Fruit fly (Drosophila melanogaster) whole organism, embryonic: ENCODE data around the gene Gr64f.

ENCODE experiments used
- Antp ChIP-seq: fragments of 200-800 bp; sonication (Bioruptor generic); optimal IDR thresholded peaks from 3 replicates; lab custom pipeline; 2016; ENCODE audit warnings: missing biosample characterization, missing genetic modification characterization
- Awh ChIP-seq: fragments of 200-800 bp; sonication (Bioruptor generic); IDR thresholded peaks from 2 replicates; pipeline ENCODE4, ENCODE4 v1.3.6; 2022; ENCODE audit warnings: missing biosample characterization, missing genetic modification characterization
- B-H1 ChIP-seq: fragments of 200-800 bp; sonication (Bioruptor generic); IDR thresholded peaks from 3 replicates; pipeline ENCODE4 v1.3.6; 2022; ENCODE audit warnings: missing biosample characterization, missing genetic modification characterization
- CG11093 ChIP-seq: fragments of 200-800 bp; sonication (Bioruptor generic); IDR thresholded peaks from 3 replicates; pipeline ENCODE4 v1.3.6; 2022; ENCODE audit warnings: missing biosample characterization, missing genetic modification characterization
- CG11695 ChIP-seq: fragments of 200-800 bp; sonication (Bioruptor generic); IDR thresholded peaks from 3 replicates; pipeline ENCODE4 v1.3.6; 2022; ENCODE audit warnings: missing biosample characterization, missing genetic modification characterization
- CG12155 ChIP-seq: fragments of 200-800 bp; sonication (Bioruptor generic); optimal IDR thresholded peaks from 3 replicates; lab custom pipeline; 2016; ENCODE audit warnings: missing biosample characterization, missing genetic modification characterization
- CG12236 ChIP-seq: fragments of 200-800 bp; sonication (Bioruptor generic); optimal IDR thresholded peaks from 2 replicates; lab custom pipeline; 2016; ENCODE audit warnings: missing biosample characterization, missing genetic modification characterization
- CG17385 ChIP-seq: fragments of 200-800 bp; sonication (Bioruptor generic); optimal IDR thresholded peaks from 3 replicates; lab custom pipeline; 2018; ENCODE audit warnings: missing biosample characterization, mild to moderate bottlenecking, missing genetic modification characterization
- CG18262 ChIP-seq: fragments of 200-800 bp; optimal IDR thresholded peaks from 3 replicates; lab custom pipeline; 2019; ENCODE audit warnings: missing biosample characterization, mild to moderate bottlenecking, missing genetic modification characterization, moderate library complexity
- CG18599 ChIP-seq: fragments of 200-800 bp; sonication (Bioruptor generic); optimal IDR thresholded peaks from 3 replicates; lab custom pipeline; 2017; ENCODE audit warnings: missing biosample characterization, missing genetic modification characterization, mild to moderate bottlenecking, moderate library complexity, missing genetic modification reagents
- CG4424 ChIP-seq: fragments of 200-800 bp; sonication (Bioruptor generic); optimal IDR thresholded peaks from 3 replicates; lab custom pipeline; 2016; ENCODE audit warnings: missing biosample characterization, missing genetic modification characterization
- CG4730 ChIP-seq: fragments of 200-800 bp; sonication (Bioruptor generic); IDR thresholded peaks from 2 replicates; pipeline ENCODE4 v1.3.6; 2022; ENCODE audit warnings: missing biosample characterization, missing genetic modification characterization
- CG6791 ChIP-seq: fragments of 200-800 bp; sonication (Bioruptor generic); IDR thresholded peaks from 3 replicates; pipeline ENCODE4 v1.3.6; 2022; ENCODE audit warnings: missing biosample characterization, missing genetic modification characterization; ENCODE audit not compliant: partially characterized antibody
- CG6854 ChIP-seq: fragments of 200-800 bp; sonication (Bioruptor generic); optimal IDR thresholded peaks from 3 replicates; lab custom pipeline; 2017; ENCODE audit warnings: missing biosample characterization, mild to moderate bottlenecking, missing genetic modification characterization
- CG9727 ChIP-seq: fragments of 200-800 bp; sonication (Bioruptor generic); optimal IDR thresholded peaks from 3 replicates; lab custom pipeline; 2017; ENCODE audit warnings: missing biosample characterization, mild to moderate bottlenecking, missing genetic modification characterization
- CG9797 ChIP-seq: fragments of 200-800 bp; sonication (Bioruptor generic); optimal IDR thresholded peaks from 3 replicates; lab custom pipeline; 2018; ENCODE audit warnings: missing biosample characterization, mild to moderate bottlenecking, missing genetic modification characterization
- CG9817 ChIP-seq: fragments of 200-800 bp; sonication (Bioruptor generic); optimal IDR thresholded peaks from 2 replicates; lab custom pipeline; 2018; ENCODE audit warnings: missing biosample characterization, mild to moderate bottlenecking, missing genetic modification characterization, moderate library complexity
- CTCF ChIP-seq: fragments of 200-800 bp; sonication (Bioruptor generic); optimal IDR thresholded peaks from 2 replicates; lab custom pipeline; 2017; ENCODE audit warnings: missing biosample characterization, mild to moderate bottlenecking, missing genetic modification characterization, moderate library complexity
- D19B ChIP-seq: fragments of 200-800 bp; sonication (Bioruptor generic); optimal IDR thresholded peaks from 2 replicates; lab custom pipeline; 2017; ENCODE audit warnings: missing biosample characterization, mild to moderate bottlenecking, missing genetic modification characterization
- Doc3 ChIP-seq: fragments of 200-800 bp; sonication (Bioruptor generic); IDR thresholded peaks from 3 replicates; pipeline ENCODE4 v1.3.6; 2022; ENCODE audit warnings: missing biosample characterization, missing genetic modification characterization; ENCODE audit not compliant: partially characterized antibody
- Eip74EF ChIP-seq, 2 experiments: fragments of 200-800 bp in 1 of 2; fragments of >200 bp in 1 of 2; sonication (Bioruptor generic) in 1 of 2; optimal IDR thresholded peaks; 2 replicates each; lab custom pipeline; 2017 to 2019; ENCODE audit warnings: missing biosample characterization in 2 of 2, missing genetic modification characterization in 2 of 2, mild to moderate bottlenecking in 1 of 2, moderate library complexity in 1 of 2
- H2.0 ChIP-seq: fragments of 200-800 bp; sonication (Bioruptor generic); IDR thresholded peaks from 2 replicates; pipeline ENCODE4 v1.3.6; 2022; ENCODE audit warnings: missing biosample characterization, missing genetic modification characterization
- Hey ChIP-seq: fragments of 200-800 bp; sonication (Bioruptor generic); optimal IDR thresholded peaks from 3 replicates; lab custom pipeline; 2018; ENCODE audit warnings: missing biosample characterization, mild to moderate bottlenecking, missing genetic modification characterization
- Lim3 ChIP-seq: fragments of 200-800 bp; sonication (Bioruptor generic); IDR thresholded peaks from 2 replicates; pipeline ENCODE4 v1.3.6; 2022; ENCODE audit warnings: missing biosample characterization, missing genetic modification characterization
- MESR4 ChIP-seq: fragments of 200-800 bp; sonication (Bioruptor generic); optimal IDR thresholded peaks from 2 replicates; lab custom pipeline; 2018; ENCODE audit warnings: missing biosample characterization, mild to moderate bottlenecking, missing genetic modification characterization, moderate library complexity
- MTF-1 ChIP-seq: fragments of 200-800 bp; sonication (Bioruptor generic); optimal IDR thresholded peaks from 2 replicates; lab custom pipeline; 2018; ENCODE audit warnings: missing biosample characterization, mild to moderate bottlenecking, missing genetic modification characterization, borderline replicate concordance
- Oaz ChIP-seq: fragments of 200-800 bp; sonication (Bioruptor generic); IDR thresholded peaks from 2 replicates; pipeline ENCODE4 v1.3.6; 2022; ENCODE audit warnings: missing biosample characterization, missing genetic modification characterization
- Oli ChIP-seq: fragments of 200-800 bp; sonication (Bioruptor generic); optimal IDR thresholded peaks from 2 replicates; lab custom pipeline; 2018; ENCODE audit warnings: missing biosample characterization, mild to moderate bottlenecking, missing genetic modification characterization, moderate library complexity
- Six4 ChIP-seq: fragments of 200-800 bp; sonication (Bioruptor generic); optimal IDR thresholded peaks from 2 replicates; lab custom pipeline; 2016; ENCODE audit warnings: missing biosample characterization, missing genetic modification characterization
- Ssrp ChIP-seq: fragments of 200-800 bp; sonication (Bioruptor generic); optimal IDR thresholded peaks from 2 replicates; lab custom pipeline; 2018; ENCODE audit warnings: missing biosample characterization, mild to moderate bottlenecking, missing genetic modification characterization, moderate library complexity
- cg ChIP-seq: fragments of 200-800 bp; sonication (Bioruptor generic); optimal IDR thresholded peaks from 3 replicates; lab custom pipeline; 2019; ENCODE audit warnings: missing biosample characterization, mild to moderate bottlenecking, missing genetic modification characterization, moderate library complexity
- crol ChIP-seq: fragments of 200-800 bp; sonication (Bioruptor generic); IDR thresholded peaks from 2 replicates; pipeline ENCODE4 v1.3.6; 2022; ENCODE audit warnings: missing biosample characterization, missing genetic modification characterization
- crp ChIP-seq, 2 experiments: fragments of 200-800 bp; sonication (Bioruptor generic); optimal IDR thresholded peaks; 2 replicates in 1 of 2; 3 replicates in 1 of 2; lab custom pipeline; 2017; ENCODE audit warnings: missing biosample characterization in 2 of 2, missing genetic modification characterization in 2 of 2, mild to moderate bottlenecking in 1 of 2, moderate library complexity in 1 of 2
- danr ChIP-seq: fragments of 200-800 bp; sonication (Bioruptor generic); IDR thresholded peaks from 2 replicates; pipeline ENCODE4 v1.3.6; 2022; ENCODE audit warnings: missing biosample characterization, missing genetic modification characterization
- dysf ChIP-seq: fragments of 200-800 bp; sonication (Bioruptor generic); IDR thresholded peaks from 3 replicates; pipeline ENCODE4 v1.3.6; 2022; ENCODE audit warnings: missing biosample characterization, missing genetic modification characterization
- eve ChIP-seq, 2 experiments: fragments of >200 bp; optimal IDR thresholded peaks; 2 replicates each; lab custom pipeline; 2017; ENCODE audit warnings: missing biosample characterization in 2 of 2, missing genetic modification characterization in 2 of 2
- fd102C ChIP-seq: fragments of 200-800 bp; sonication (Bioruptor generic); optimal IDR thresholded peaks from 2 replicates; lab custom pipeline; 2018; ENCODE audit warnings: missing biosample characterization, mild to moderate bottlenecking, missing genetic modification characterization, moderate library complexity
- fd64A ChIP-seq: fragments of 200-800 bp; sonication (Bioruptor generic); optimal IDR thresholded peaks from 3 replicates; lab custom pipeline; 2018; ENCODE audit warnings: missing biosample characterization, mild to moderate bottlenecking, missing genetic modification characterization
- fu2 ChIP-seq: fragments of 200-800 bp; sonication (Bioruptor generic); optimal IDR thresholded peaks from 2 replicates; lab custom pipeline; 2016; ENCODE audit warnings: missing biosample characterization, missing genetic modification characterization
- grn ChIP-seq: fragments of 200-800 bp; sonication (Bioruptor generic); optimal IDR thresholded peaks from 3 replicates; lab custom pipeline; 2017; ENCODE audit warnings: missing biosample characterization, missing genetic modification characterization
- kay ChIP-seq: fragments of 200-800 bp; sonication (Bioruptor generic); optimal IDR thresholded peaks from 2 replicates; lab custom pipeline; 2016; ENCODE audit warnings: missing biosample characterization, missing genetic modification characterization
- mirr ChIP-seq: fragments of 200-800 bp; sonication (Bioruptor generic); optimal IDR thresholded peaks from 3 replicates; lab custom pipeline; 2018; ENCODE audit warnings: missing biosample characterization, mild to moderate bottlenecking, missing genetic modification characterization
- nerfin-1 ChIP-seq: fragments of 200-800 bp; sonication (Bioruptor generic); optimal IDR thresholded peaks from 3 replicates; lab custom pipeline; 2019; ENCODE audit warnings: missing biosample characterization, mild to moderate bottlenecking, missing genetic modification characterization, moderate library complexity
- oc ChIP-seq: fragments of 200-800 bp; sonication (Bioruptor generic); optimal IDR thresholded peaks from 2 replicates; lab custom pipeline; 2018; ENCODE audit warnings: missing biosample characterization, mild to moderate bottlenecking, missing genetic modification characterization, moderate library complexity
- pnt ChIP-seq: fragments of 200-800 bp; sonication (Bioruptor generic); optimal IDR thresholded peaks from 3 replicates; lab custom pipeline; 2016; ENCODE audit warnings: missing biosample characterization, missing genetic modification characterization
- run ChIP-seq: fragments of 200-800 bp; sonication (Bioruptor generic); optimal IDR thresholded peaks from 3 replicates; lab custom pipeline; 2018; ENCODE audit warnings: missing biosample characterization, mild to moderate bottlenecking, missing genetic modification characterization
- seq ChIP-seq: fragments of 200-800 bp; sonication (Bioruptor generic); IDR thresholded peaks from 2 replicates; pipeline ENCODE4 v1.3.6; 2022; ENCODE audit warnings: missing biosample characterization, missing genetic modification characterization
- sna ChIP-seq: fragments of 200-800 bp; sonication (Bioruptor generic); IDR thresholded peaks from 2 replicates; pipeline ENCODE4 v1.3.6; 2022; ENCODE audit warnings: missing biosample characterization, missing genetic modification characterization; ENCODE audit not compliant: partially characterized antibody
- sqz ChIP-seq: fragments of 200-800 bp; sonication (Bioruptor generic); optimal IDR thresholded peaks from 3 replicates; lab custom pipeline; 2018; ENCODE audit warnings: missing biosample characterization, mild to moderate bottlenecking, missing genetic modification characterization
- toy ChIP-seq: fragments of 200-800 bp; sonication (Bioruptor generic); IDR thresholded peaks from 2 replicates; pipeline ENCODE4 v1.3.6; 2022; ENCODE audit warnings: missing biosample characterization, missing genetic modification characterization
- zen ChIP-seq: fragments of 200-800 bp; sonication (Bioruptor generic); optimal IDR thresholded peaks from 3 replicates; lab custom pipeline; 2018; ENCODE audit warnings: missing biosample characterization, mild to moderate bottlenecking, missing genetic modification characterization, moderate library complexity
- zf30C ChIP-seq: fragments of 200-800 bp; sonication (Bioruptor generic); optimal IDR thresholded peaks from 3 replicates; lab custom pipeline; 2018; ENCODE audit warnings: missing biosample characterization, mild to moderate bottlenecking, missing genetic modification characterization

Gene Gr64f

DNA sequence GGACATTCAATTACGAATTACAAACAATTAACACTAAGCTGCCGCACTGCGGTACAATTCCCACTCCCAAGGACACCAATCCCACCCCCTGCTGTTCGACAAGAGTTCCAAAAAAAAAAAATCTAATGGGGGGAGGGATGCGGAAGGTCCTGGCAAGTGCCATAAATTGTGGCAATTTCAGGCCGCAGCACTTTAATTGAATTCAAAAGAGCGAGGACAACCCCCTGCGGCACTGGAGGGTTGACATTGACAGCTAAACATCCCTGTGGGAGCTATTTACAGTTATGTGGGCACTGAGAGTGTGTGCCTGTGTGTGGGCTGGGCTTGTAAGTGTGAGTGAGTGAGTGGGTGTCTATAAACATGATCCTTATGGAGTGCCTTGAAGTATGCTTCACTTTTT lies 41.3 kb downstream of the Gr64f start (continued):
- TF ChIP-seq fd64A (GFP tag; lab: Kevin White, UChicago): no peak
- TF ChIP-seq B-H1 (GFP tag; lab: Robert Waterston, UW): no peak
- TF ChIP-seq dysf: no peak
- peak; percentile 5 for TF ChIP-seq cg (GFP tag; lab: Kevin White, UChicago)
- peak; percentile 88 for TF ChIP-seq Hey (tag; lab: Kevin White, UChicago)
- TF ChIP-seq CG4424: no peak
- no peak for TF ChIP-seq CG9727 (GFP tag; lab: Kevin White, UChicago)
- peak; percentile 30; the same call in 1 of the 2 replicates for TF ChIP-seq Oaz (GFP tag; lab: Robert Waterston, UW)
- TF ChIP-seq H2.0: no peak
- TF ChIP-seq toy (GFP tag; lab: Robert Waterston, UW): no peak
- TF ChIP-seq CG6854: no peak
- TF ChIP-seq Antp: no peak
- no peak for TF ChIP-seq Six4 (GFP tag; lab: Kevin White, UChicago)
- no peak for TF ChIP-seq crp (GFP tag; optimal IDR thresholded peaks at IDR 0.05; lab: Kevin White, UChicago)
- TF ChIP-seq CG12155 (GFP tag; lab: Kevin White, UChicago): no peak
- no peak for TF ChIP-seq Eip74EF (GFP tag; optimal IDR thresholded peaks at IDR 0.05; lab: Kevin White, UChicago)
- TF ChIP-seq grn (GFP tag; lab: Kevin White, UChicago): no peak
- no peak for TF ChIP-seq MESR4 (GFP tag; lab: Kevin White, UChicago)
- TF ChIP-seq CG18599 (GFP tag; lab: Kevin White, UChicago): no peak
- peak; percentile 85 for TF ChIP-seq sqz (GFP tag; lab: Kevin White, UChicago)
- no peak for TF ChIP-seq eve (GFP tag; optimal IDR thresholded peaks at IDR 0.05; lab: Kevin White, UChicago)
- TF ChIP-seq mirr: peak; percentile 49
- TF ChIP-seq pnt (GFP tag; lab: Kevin White, UChicago): no peak
- no peak for TF ChIP-seq CG9817 (tag; lab: Kevin White, UChicago)
- TF ChIP-seq sna (GFP tag; lab: Robert Waterston, UW): no peak
- TF ChIP-seq zen: no peak
- peak; percentile 65 for TF ChIP-seq nerfin-1 (tag; lab: Kevin White, UChicago)
- TF ChIP-seq CG4730 (GFP tag; lab: Robert Waterston, UW): no peak
- TF ChIP-seq CG17385 (GFP tag; lab: Kevin White, UChicago): no peak
- TF ChIP-seq fu2 (GFP tag; lab: Kevin White, UChicago): no peak
- TF ChIP-seq MTF-1 (GFP tag; lab: Kevin White, UChicago): no peak
- no peak for TF ChIP-seq CTCF (GFP tag; lab: Kevin White, UChicago)
- peak; percentile 39; the same call in 1 of the 2 replicates for TF ChIP-seq seq
- peak; percentile 40 for TF ChIP-seq oc
- no peak for TF ChIP-seq CG11093 (GFP tag; lab: Robert Waterston, UW)
- no peak for TF ChIP-seq zf30C (GFP tag; lab: Kevin White, UChicago)
- no peak for TF ChIP-seq Ssrp (tag; lab: Kevin White, UChicago)
- TF ChIP-seq Lim3 (GFP tag; lab: Robert Waterston, UW): no peak
- peak; percentile 77 for TF ChIP-seq run
- no peak for TF ChIP-seq D19B (GFP tag; lab: Kevin White, UChicago)
- no peak for TF ChIP-seq CG11695 (GFP tag; lab: Robert Waterston, UW)
- TF ChIP-seq danr (GFP tag; lab: Robert Waterston, UW): no peak
- no peak for TF ChIP-seq CG18262
- 0 out of 2 replicates have a peak, but pooled peaks have one; percentile 25 for TF ChIP-seq crol (GFP tag; lab: Robert Waterston, UW)
- no peak for TF ChIP-seq Doc3 (GFP tag; lab: Robert Waterston, UW)
- no peak for TF ChIP-seq CG9797 (GFP tag; lab: Kevin White, UChicago)
- no peak for TF ChIP-seq CG6791 (GFP tag; lab: Robert Waterston, UW)
- TF ChIP-seq Oli (tag; lab: Kevin White, UChicago): no peak
- TF ChIP-seq Awh: no peak
- TF ChIP-seq kay (GFP tag; lab: Kevin White, UChicago): no peak
- no peak for TF ChIP-seq CG12236 (GFP tag; lab: Kevin White, UChicago)
- no peak for TF ChIP-seq fd102C (GFP tag; lab: Kevin White, UChicago)
